Fruit fly (Drosophila melanogaster) whole organism, wandering third instar larva: ENCODE results near the gene CG9121.

Experiments used
- Abd-B ChIP-seq: fragments of >200 bp; optimal IDR thresholded peaks from 2 replicates; lab custom pipeline; 2017; ENCODE audit warnings: missing biosample characterization, missing genetic modification characterization
- CG32264 ChIP-seq: fragments of 200-800 bp; sonication (Bioruptor generic); optimal IDR thresholded peaks from 2 replicates; lab custom pipeline; 2016; ENCODE audit warnings: missing biosample characterization, missing genetic modification characterization
- CG9705 ChIP-seq: fragments of 200-800 bp; sonication (Bioruptor generic); optimal IDR thresholded peaks from 2 replicates; lab custom pipeline; 2018; ENCODE audit warnings: missing biosample characterization, mild to moderate bottlenecking, missing genetic modification characterization
- CrebA ChIP-seq: fragments of 200-800 bp; sonication (Bioruptor generic); optimal IDR thresholded peaks from 2 replicates; lab custom pipeline; 2016; ENCODE audit warnings: missing biosample characterization, mild to moderate bottlenecking, missing genetic modification characterization, borderline replicate concordance
- Dfd ChIP-seq: fragments of >200 bp; optimal IDR thresholded peaks from 2 replicates; lab custom pipeline; 2017; ENCODE audit warnings: missing biosample characterization, missing genetic modification characterization
- Dif ChIP-seq: fragments of 200-275, 200-300 bp; sonication (Bioruptor generic); optimal IDR thresholded peaks from 2 replicates; lab custom pipeline; 2018; ENCODE audit warnings: missing biosample characterization, missing genetic modification characterization; ENCODE audit not compliant: partially characterized antibody
- GATAd ChIP-seq: sonication (Bioruptor generic); optimal IDR thresholded peaks from 2 replicates; lab custom pipeline; 2016; ENCODE audit warnings: missing biosample characterization, missing genetic modification characterization
- HLH106 ChIP-seq: fragments of 200-800 bp; optimal IDR thresholded peaks from 3 replicates; lab custom pipeline; 2019; ENCODE audit warnings: missing biosample characterization, mild to moderate bottlenecking, missing genetic modification characterization, moderate library complexity
- Hnf4 ChIP-seq: fragments of 200-800 bp; sonication (Bioruptor generic); optimal IDR thresholded peaks from 2 replicates; lab custom pipeline; 2016; ENCODE audit warnings: missing biosample characterization, mild to moderate bottlenecking, missing genetic modification characterization
- Hr78 ChIP-seq: fragments of >200 bp; optimal IDR thresholded peaks from 2 replicates; lab custom pipeline; 2017; ENCODE audit warnings: missing biosample characterization, missing genetic modification characterization
- Hr83 ChIP-seq: fragments of 200-300 bp; sonication (Bioruptor generic); optimal IDR thresholded peaks from 2 replicates; lab custom pipeline; 2016; ENCODE audit warnings: missing biosample characterization, mild to moderate bottlenecking, missing genetic modification characterization, moderate library complexity; ENCODE audit not compliant: poor library complexity, severe bottlenecking
- Jra ChIP-seq: sonication (Bioruptor generic); optimal IDR thresholded peaks from 2 replicates; lab custom pipeline; 2016; ENCODE audit warnings: missing biosample characterization, missing genetic modification characterization
- Mio ChIP-seq: sonication (Bioruptor generic); optimal IDR thresholded peaks from 2 replicates; lab custom pipeline; 2016; ENCODE audit warnings: missing biosample characterization, missing genetic modification characterization
- Myc ChIP-seq: fragments of >200 bp; optimal IDR thresholded peaks from 2 replicates; lab custom pipeline; 2017
- N ChIP-seq: fragments of >200 bp; optimal IDR thresholded peaks from 2 replicates; lab custom pipeline; 2018; ENCODE audit warnings: missing biosample characterization, missing external identifiers, missing genetic modification characterization
- OdsH ChIP-seq: fragments of 200-800 bp; sonication (Bioruptor generic); optimal IDR thresholded peaks from 2 replicates; lab custom pipeline; 2016; ENCODE audit warnings: missing biosample characterization, mild to moderate bottlenecking, missing genetic modification characterization
- Rel ChIP-seq, 2 experiments: fragments of 200-800 bp; sonication (Bioruptor generic) in 1 of 2; optimal IDR thresholded peaks; 2 replicates in 1 of 2; 3 replicates in 1 of 2; lab custom pipeline; 2016 to 2019; ENCODE audit warnings: mild to moderate bottlenecking in 2 of 2, missing biosample characterization in 2 of 2, missing genetic modification characterization in 2 of 2, moderate library complexity in 1 of 2
- Sp1 ChIP-seq: fragments of 200-800 bp; sonication (Bioruptor generic); optimal IDR thresholded peaks from 3 replicates; lab custom pipeline; 2019; ENCODE audit warnings: missing biosample characterization, mild to moderate bottlenecking, missing genetic modification characterization, moderate library complexity
- Vsx2 ChIP-seq: fragments of 200-300, 225-300 bp; sonication (Bioruptor generic); optimal IDR thresholded peaks from 2 replicates; lab custom pipeline; 2018; ENCODE audit warnings: missing biosample characterization, missing genetic modification characterization; ENCODE audit not compliant: partially characterized antibody
- br ChIP-seq: fragments of 200-800 bp; sonication (Bioruptor generic); optimal IDR thresholded peaks from 2 replicates; lab custom pipeline; 2016; ENCODE audit warnings: missing biosample characterization, missing genetic modification characterization
- brk ChIP-seq: fragments of 200-800 bp; sonication (Bioruptor generic); optimal IDR thresholded peaks from 2 replicates; lab custom pipeline; 2016; ENCODE audit warnings: missing biosample characterization, mild to moderate bottlenecking, missing genetic modification characterization
- dl ChIP-seq, 2 experiments: fragments of 175-275, 200-275 bp in 1 of 2; fragments of 200-275 bp in 1 of 2; sonication (Bioruptor generic); optimal IDR thresholded peaks; lab custom pipeline; 2018; ENCODE audit warnings: mild to moderate bottlenecking in 2 of 2, missing biosample characterization in 2 of 2, missing genetic modification characterization in 2 of 2, moderate library complexity in 2 of 2; ENCODE audit not compliant: partially characterized antibody in 2 of 2, insufficient read depth in 1 of 2
- dmrt93B ChIP-seq: fragments of 200-800 bp; sonication (Bioruptor generic); optimal IDR thresholded peaks from 2 replicates; lab custom pipeline; 2018; ENCODE audit warnings: missing biosample characterization, mild to moderate bottlenecking, missing genetic modification characterization
- dsf ChIP-seq: sonication (Bioruptor generic); optimal IDR thresholded peaks from 2 replicates; lab custom pipeline; 2016; ENCODE audit warnings: missing biosample characterization, missing genetic modification characterization, borderline replicate concordance
- ey ChIP-seq: fragments of 200-800 bp; sonication (Bioruptor generic); optimal IDR thresholded peaks from 2 replicates; lab custom pipeline; 2016; ENCODE audit warnings: missing biosample characterization, missing genetic modification characterization
- foxo ChIP-seq, 2 experiments: fragments of 200-800 bp; sonication (Bioruptor generic); optimal IDR thresholded peaks; 2 replicates in 1 of 2; 3 replicates in 1 of 2; lab custom pipeline; 2016 to 2017; ENCODE audit warnings: missing biosample characterization in 2 of 2, missing genetic modification characterization in 2 of 2
- fru ChIP-seq: fragments of 200-800 bp; sonication (Bioruptor generic); optimal IDR thresholded peaks from 3 replicates; lab custom pipeline; 2016; ENCODE audit warnings: missing biosample characterization, mild to moderate bottlenecking, missing genetic modification characterization
- h ChIP-seq: fragments of 200-800 bp; sonication (Bioruptor generic); optimal IDR thresholded peaks from 3 replicates; lab custom pipeline; 2016; ENCODE audit warnings: missing biosample characterization, mild to moderate bottlenecking, missing genetic modification characterization
- lola ChIP-seq: fragments of >200 bp; optimal IDR thresholded peaks from 2 replicates; lab custom pipeline; 2017; ENCODE audit warnings: missing biosample characterization, missing genetic modification characterization
- pan ChIP-seq: fragments of >200 bp; optimal IDR thresholded peaks from 2 replicates; lab custom pipeline; 2017
- psq ChIP-seq: fragments of 200-800 bp; sonication (Bioruptor generic); optimal IDR thresholded peaks from 3 replicates; lab custom pipeline; 2017; ENCODE audit warnings: missing biosample characterization, mild to moderate bottlenecking, missing genetic modification characterization, moderate library complexity
- rgr ChIP-seq: fragments of 200-800 bp; sonication (Bioruptor generic); optimal IDR thresholded peaks from 3 replicates; lab custom pipeline; 2016; ENCODE audit warnings: missing biosample characterization, mild to moderate bottlenecking, missing genetic modification characterization
- sage ChIP-seq: fragments of 200-800 bp; sonication (Bioruptor generic); optimal IDR thresholded peaks from 2 replicates; lab custom pipeline; 2016; ENCODE audit warnings: missing biosample characterization, mild to moderate bottlenecking, missing genetic modification characterization
- sv ChIP-seq: fragments of 200-800 bp; sonication (Bioruptor generic); optimal IDR thresholded peaks from 3 replicates; lab custom pipeline; 2016; ENCODE audit warnings: missing biosample characterization, missing genetic modification characterization
- tai ChIP-seq: sonication (Bioruptor generic); optimal IDR thresholded peaks from 2 replicates; lab custom pipeline; 2016; ENCODE audit warnings: missing biosample characterization, missing genetic modification characterization
- usp ChIP-seq: fragments of >200 bp; optimal IDR thresholded peaks from 2 replicates; lab custom pipeline; 2017; ENCODE audit warnings: missing biosample characterization, missing genetic modification characterization
- woc ChIP-seq: sonication (Bioruptor generic); optimal IDR thresholded peaks from 2 replicates; lab custom pipeline; 2016; ENCODE audit warnings: missing biosample characterization, mild to moderate bottlenecking, missing genetic modification characterization

CG9121 gene

DNA sequence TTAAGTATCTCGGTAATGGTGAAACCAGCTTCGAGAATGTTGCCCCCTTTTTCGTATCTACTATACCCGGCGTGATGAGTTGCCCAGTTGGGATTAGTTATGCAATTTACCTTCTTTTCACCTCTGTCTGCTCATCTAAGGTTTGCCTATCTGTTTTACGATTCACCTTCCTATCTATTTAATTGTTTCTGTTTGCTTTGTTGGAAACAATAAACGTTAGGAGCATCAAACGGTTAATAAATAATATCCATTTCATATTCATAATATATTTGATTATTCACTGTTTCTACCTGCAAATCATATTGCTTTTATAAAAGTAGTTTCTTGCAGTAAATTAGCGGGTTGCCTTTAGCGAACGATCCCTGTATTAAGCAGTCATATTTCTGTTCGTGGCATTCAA is 43.6 kb downstream of the CG9121 start:
- peak; percentile 16 for TF ChIP-seq OdsH (GFP tag; lab: Kevin White, UChicago)
- TF ChIP-seq Mio (GFP tag; lab: Kevin White, UChicago) = no peak
- TF ChIP-seq br (GFP tag; lab: Kevin White, UChicago) = peak; percentile 17
- no peak for TF ChIP-seq Hr78 (GFP tag; lab: Kevin White, UChicago)
- no peak for TF ChIP-seq lola (GFP tag; lab: Kevin White, UChicago)
- TF ChIP-seq foxo (GFP tag; optimal IDR thresholded peaks at IDR 0.05; lab: Kevin White, UChicago) = peak in 1 of 2 experiments; percentile 6
- no peak for TF ChIP-seq Myc (lab: Kevin White, UChicago)
- TF ChIP-seq rgr (GFP tag; lab: Kevin White, UChicago) = peak; percentile 9
- TF ChIP-seq Rel (GFP tag; optimal IDR thresholded peaks at IDR 0.05; lab: Kevin White, UChicago) = no peak
- peak; percentile 15 for TF ChIP-seq Rel (tag; optimal IDR thresholded peaks at IDR 0.05; lab: Kevin White, UChicago)

- TF ChIP-seq Jra (GFP tag; lab: Kevin White, UChicago) (no peak), foxo (GFP tag; optimal IDR thresholded peaks at IDR 0.05; lab: Kevin White, UChicago) (no peak), sv (GFP tag; lab: Kevin White, UChicago) (no peak), OdsH (GFP tag; lab: Kevin White, UChicago) (no peak), brk (GFP tag; lab: Kevin White, UChicago) (no peak), Dif (no peak), GATAd (GFP tag; lab: Kevin White, UChicago) (no peak), Hr78 (GFP tag; lab: Kevin White, UChicago) (no peak), dl (GFP tag; optimal IDR thresholded peaks at IDR 0.05; lab: Kevin White, UChicago; ENCODE audit: insufficient read depth in 1 of 2, partially characterized antibody in 2 of 2) (no peak), tai (GFP tag; lab: Kevin White, UChicago) (no peak), usp (no peak), Abd-B (GFP tag; lab: Kevin White, UChicago) (no peak), CrebA (GFP tag; lab: Kevin White, UChicago) (no peak), lola (GFP tag; lab: Kevin White, UChicago) (no peak)
- TF ChIP-seq, all 38 proteins: peak for 0
Measured at dm6 chr2L:5006323-5006722, 44.5 kb downstream of the CG9121 start.

- no peak for TF ChIP-seq CG32264 (GFP tag; lab: Kevin White, UChicago)
- peak; percentile 21 for TF ChIP-seq Dif
- TF ChIP-seq sv (GFP tag; lab: Kevin White, UChicago) = no peak
- TF ChIP-seq, all 38 proteins: peak for 1
Measured at dm6 chr2L:5005464-5005764, 45.4 kb downstream of the CG9121 start.

DNA sequence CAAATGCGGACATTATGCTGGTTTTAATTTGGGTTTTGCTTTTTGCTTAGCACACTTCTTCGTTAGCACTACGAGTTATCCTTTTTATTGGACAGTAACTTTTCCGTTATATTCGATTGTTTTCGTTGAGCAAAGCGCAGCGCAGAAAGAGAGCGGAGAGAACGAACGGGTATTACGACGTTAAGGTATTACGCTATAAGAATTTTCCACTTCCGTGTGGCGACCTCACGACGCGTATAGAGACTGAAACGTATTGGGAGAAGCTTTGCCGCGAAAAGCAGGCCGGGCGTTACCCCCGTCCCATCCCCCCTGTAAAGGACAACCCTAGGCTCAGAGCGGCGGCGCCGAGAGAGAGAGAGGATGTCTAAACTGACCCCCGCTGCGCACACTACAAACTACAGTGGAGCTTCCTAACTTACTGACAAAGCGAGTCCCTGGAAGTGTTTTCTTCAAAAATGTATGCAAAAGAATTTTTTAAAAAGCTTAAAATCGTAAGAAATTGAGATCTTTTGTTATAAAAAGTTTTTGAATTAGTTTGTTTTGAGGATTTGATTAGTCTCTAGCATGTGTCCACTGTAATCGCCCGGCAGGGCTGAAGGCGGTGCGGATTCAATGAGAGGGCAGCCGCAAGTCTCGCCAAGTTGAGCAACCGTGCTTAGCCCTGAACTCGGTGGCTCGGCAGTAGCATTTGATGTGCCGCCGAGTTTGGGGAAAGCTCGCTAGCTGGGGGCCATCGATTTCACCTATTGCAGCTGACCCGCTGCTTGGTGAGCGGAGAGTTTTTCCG is 46.0 kb downstream of the CG9121 start:
- peak; percentile 64 for TF ChIP-seq CG9705 (GFP tag; lab: Kevin White, UChicago)
- TF ChIP-seq Rel (GFP tag; optimal IDR thresholded peaks at IDR 0.05; lab: Kevin White, UChicago) = peak; percentile 57
- peak; percentile 61 for TF ChIP-seq Rel (tag; optimal IDR thresholded peaks at IDR 0.05; lab: Kevin White, UChicago)
- peak; percentile 92 for TF ChIP-seq sv (GFP tag; lab: Kevin White, UChicago)
- TF ChIP-seq woc (GFP tag; lab: Kevin White, UChicago) = peak; percentile 87
- TF ChIP-seq rgr (GFP tag; lab: Kevin White, UChicago) = peak; percentile 92
- TF ChIP-seq br (GFP tag; lab: Kevin White, UChicago) = peak; percentile 93
- TF ChIP-seq usp = no peak
- TF ChIP-seq dsf (GFP tag; lab: Kevin White, UChicago) = no peak
- peak; percentile 91 for TF ChIP-seq OdsH (GFP tag; lab: Kevin White, UChicago)
- TF ChIP-seq h (GFP tag; lab: Kevin White, UChicago) = peak; percentile 93
- peak; percentile 83 for TF ChIP-seq psq (GFP tag; lab: Kevin White, UChicago)
- no peak for TF ChIP-seq Vsx2 (GFP tag; lab: Kevin White, UChicago)
- TF ChIP-seq Hr83 (GFP tag; lab: Kevin White, UChicago) = no peak
- TF ChIP-seq Sp1 (GFP tag; lab: Kevin White, UChicago) = peak; percentile 86
- peak; percentile 53 for TF ChIP-seq sage (GFP tag; lab: Kevin White, UChicago)
- peak; percentile 59 to 95 for TF ChIP-seq foxo (GFP tag; optimal IDR thresholded peaks at IDR 0.05; lab: Kevin White, UChicago)
- peak; percentile 58 for TF ChIP-seq Mio (GFP tag; lab: Kevin White, UChicago)
- no peak for TF ChIP-seq Dif
- TF ChIP-seq N = no peak
- TF ChIP-seq pan = no peak
- no peak for TF ChIP-seq CrebA (GFP tag; lab: Kevin White, UChicago)
- TF ChIP-seq HLH106 (tag; lab: Kevin White, UChicago) = peak; percentile 89
- TF ChIP-seq Hnf4 (GFP tag; lab: Kevin White, UChicago) = peak; percentile 92
- no peak for TF ChIP-seq tai (GFP tag; lab: Kevin White, UChicago)
- TF ChIP-seq ey (GFP tag; lab: Kevin White, UChicago) = peak; percentile 93
- TF ChIP-seq dl (GFP tag; optimal IDR thresholded peaks at IDR 0.05; lab: Kevin White, UChicago; ENCODE audit: insufficient read depth in 1 of 2, partially characterized antibody in 2 of 2) = no peak
- no peak for TF ChIP-seq Hr78 (GFP tag; lab: Kevin White, UChicago)
- TF ChIP-seq brk (GFP tag; lab: Kevin White, UChicago) = peak; percentile 77
- no peak for TF ChIP-seq Dfd (GFP tag; lab: Kevin White, UChicago)
- TF ChIP-seq lola (GFP tag; lab: Kevin White, UChicago) = no peak
- peak; percentile 83 for TF ChIP-seq CG32264 (GFP tag; lab: Kevin White, UChicago)
- no peak for TF ChIP-seq Myc (lab: Kevin White, UChicago)
- peak; percentile 5 for TF ChIP-seq GATAd (GFP tag; lab: Kevin White, UChicago)
- peak; percentile 92 for TF ChIP-seq fru (GFP tag; lab: Kevin White, UChicago)
- no peak for TF ChIP-seq Abd-B (GFP tag; lab: Kevin White, UChicago)
- TF ChIP-seq dmrt93B (GFP tag; lab: Kevin White, UChicago) = peak; percentile 72
